Worm (Caenorhabditis elegans): Measurements from ENCODE around the gene lite-1.

lite-1 gene

DNA sequence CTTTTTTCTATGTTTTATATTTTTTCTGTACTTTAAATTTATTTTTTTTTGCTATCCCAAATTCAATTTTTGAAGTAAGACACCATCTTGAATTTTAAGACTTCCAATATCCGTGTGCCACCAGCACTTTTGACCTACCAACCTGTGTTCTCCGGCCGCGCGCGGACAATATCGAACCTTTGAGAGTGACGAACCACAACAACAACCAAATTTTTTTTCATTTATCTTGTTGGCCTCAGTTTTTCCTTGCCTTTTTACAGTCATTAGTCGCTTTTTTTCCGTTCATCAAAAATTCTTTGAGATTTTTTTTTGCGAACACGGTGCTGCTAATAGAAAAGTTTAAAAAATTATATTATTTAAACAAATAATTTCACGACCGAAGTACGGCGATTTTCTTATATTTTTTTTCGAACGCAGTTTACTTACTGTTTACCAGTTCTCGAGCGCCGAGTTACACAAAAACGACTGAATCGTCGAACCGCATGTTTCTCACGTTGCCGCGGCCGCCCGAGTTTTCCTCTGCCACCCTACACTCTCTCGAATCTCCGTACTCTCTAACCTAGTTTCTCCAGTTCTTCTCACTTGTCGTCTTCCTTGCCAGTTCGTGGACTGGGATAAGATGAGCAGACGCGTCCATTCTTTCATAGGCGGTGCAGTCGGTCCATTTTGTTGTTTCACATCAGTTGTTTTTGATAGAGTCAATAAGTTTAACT lies 9.5 kb upstream of the lite-1 start:
- TF ChIP-seq med-1 (GFP tag; optimal IDR thresholded peaks at IDR 0.05; ENCODE audit: insufficient read depth) = no peak
- no peak for TF ChIP-seq ztf-23 (GFP tag; IDR thresholded peaks at IDR 0.05)
- TF ChIP-seq flt-1 (GFP tag; IDR thresholded peaks at IDR 0.05) = no peak
- no peak for TF ChIP-seq tab-1 (GFP tag; IDR thresholded peaks at IDR 0.05)
- TF ChIP-seq ref-1 (GFP tag; conservative IDR thresholded peaks at IDR 0.05) = no peak
- no peak for TF ChIP-seq cog-1 (tag; optimal IDR thresholded peaks at IDR 0.05)
- no peak for TF ChIP-seq klf-2 (GFP tag; conservative IDR thresholded peaks at IDR 0.05)
- no peak for TF ChIP-seq T22C8.4 (GFP tag; IDR thresholded peaks at IDR 0.05)
- TF ChIP-seq ztf-29 (GFP tag; IDR thresholded peaks at IDR 0.05) = no peak

DNA sequence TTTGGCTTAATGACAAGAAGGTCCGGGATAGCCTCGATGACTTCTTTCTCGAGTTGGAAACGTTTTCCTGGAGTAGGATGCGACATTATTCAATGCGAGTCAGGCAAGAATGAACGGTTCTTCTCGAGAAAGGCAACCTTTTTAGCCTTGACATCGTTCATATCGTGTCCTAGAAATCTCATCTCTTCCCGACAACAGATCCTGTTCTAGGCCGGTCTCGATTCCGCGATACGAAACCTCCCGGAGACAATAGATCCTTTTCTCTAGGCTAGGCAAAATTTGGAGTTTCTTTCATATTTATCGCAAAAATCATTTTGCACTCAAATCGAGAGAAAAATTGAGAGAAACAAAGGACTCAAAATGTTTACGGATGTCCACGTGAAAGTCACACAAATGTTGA lies 8.4 kb upstream of the lite-1 start, which contains the start of gene rml-3:
TSS of gene rml-3 (minus strand) at position 93 of the 400 bp plus-strand sequence.
- TF ChIP-seq med-1 (GFP tag; optimal IDR thresholded peaks at IDR 0.05; ENCODE audit: insufficient read depth) = no peak
- no peak for TF ChIP-seq klf-2 (GFP tag; conservative IDR thresholded peaks at IDR 0.05)

DNA sequence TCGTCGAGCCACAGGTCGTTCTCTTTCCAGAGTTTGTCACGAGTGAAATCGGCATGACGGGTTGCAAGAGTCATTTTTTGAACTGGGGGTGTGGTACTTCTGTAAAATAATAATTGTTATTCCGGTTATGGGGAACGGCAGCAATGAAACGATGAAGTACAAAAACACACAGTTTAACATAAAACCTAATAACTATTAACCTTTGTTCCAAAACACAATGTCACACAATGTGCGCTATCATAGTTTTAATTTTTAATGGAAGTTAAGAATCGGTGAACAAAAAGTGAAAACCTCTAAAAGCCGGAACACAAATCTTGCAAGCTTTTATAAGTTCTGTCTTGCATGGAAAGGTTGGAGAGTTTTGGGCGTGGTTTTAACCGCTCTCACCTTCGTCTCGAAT lies 4.9 kb upstream of the lite-1 start, which contains the start of gene hsp-43:
TSS of gene hsp-43 (minus strand) at position 101 of the 400 bp plus-strand sequence.
- TF ChIP-seq med-1 (GFP tag; optimal IDR thresholded peaks at IDR 0.05; ENCODE audit: insufficient read depth) (no peak), klf-2 (GFP tag; conservative IDR thresholded peaks at IDR 0.05) (no peak), T22C8.4 (GFP tag; IDR thresholded peaks at IDR 0.05) (no peak), ref-1 (GFP tag; conservative IDR thresholded peaks at IDR 0.05) (no peak), flt-1 (GFP tag; IDR thresholded peaks at IDR 0.05) (no peak), ztf-29 (GFP tag; IDR thresholded peaks at IDR 0.05) (no peak), tab-1 (GFP tag; IDR thresholded peaks at IDR 0.05) (no peak), ztf-23 (GFP tag; IDR thresholded peaks at IDR 0.05) (no peak), cog-1 (tag; optimal IDR thresholded peaks at IDR 0.05) (no peak)

DNA sequence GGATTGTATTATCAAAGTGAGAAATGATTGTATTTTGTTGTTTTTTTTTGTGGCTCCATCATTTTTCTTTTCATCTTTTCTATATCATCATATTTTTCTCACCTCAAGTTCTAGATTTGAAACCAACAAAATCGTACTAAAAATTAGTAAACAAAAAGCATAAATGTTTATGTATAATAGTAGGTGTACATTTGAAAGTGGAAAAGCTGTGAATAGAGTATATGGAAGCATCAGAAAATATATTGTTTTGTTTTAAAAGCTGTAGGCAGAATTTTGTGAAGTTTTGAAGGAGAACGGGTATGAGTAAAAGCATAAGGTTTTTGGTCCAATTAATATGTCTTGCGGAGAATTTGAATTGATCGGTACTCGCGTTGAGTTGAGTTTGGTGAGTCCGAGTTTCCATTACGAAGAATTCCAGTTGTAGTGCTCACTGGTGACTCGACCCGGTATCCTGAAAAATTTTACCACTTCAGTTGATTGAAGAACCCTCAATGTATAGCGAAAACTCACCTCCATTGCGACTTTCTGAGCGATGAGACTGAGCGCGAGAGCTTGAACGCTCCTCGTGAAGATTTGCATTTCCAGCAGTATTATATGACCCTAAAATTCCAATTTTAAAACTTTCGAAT lies 2.5 kb upstream of the lite-1 start, which contains the start of gene C14F11.4:
TSS of gene C14F11.4 (minus strand) at position 51 of the 629 bp plus-strand sequence.
- TF ChIP-seq T22C8.4 (GFP tag; IDR thresholded peaks at IDR 0.05) (no peak), ztf-29 (GFP tag; IDR thresholded peaks at IDR 0.05) (no peak), flt-1 (GFP tag; IDR thresholded peaks at IDR 0.05) (no peak), cog-1 (tag; optimal IDR thresholded peaks at IDR 0.05) (no peak), med-1 (GFP tag; optimal IDR thresholded peaks at IDR 0.05; ENCODE audit: insufficient read depth) (no peak), klf-2 (GFP tag; conservative IDR thresholded peaks at IDR 0.05) (no peak), ztf-23 (GFP tag; IDR thresholded peaks at IDR 0.05) (no peak), tab-1 (GFP tag; IDR thresholded peaks at IDR 0.05) (no peak), ref-1 (GFP tag; conservative IDR thresholded peaks at IDR 0.05) (no peak)

DNA sequence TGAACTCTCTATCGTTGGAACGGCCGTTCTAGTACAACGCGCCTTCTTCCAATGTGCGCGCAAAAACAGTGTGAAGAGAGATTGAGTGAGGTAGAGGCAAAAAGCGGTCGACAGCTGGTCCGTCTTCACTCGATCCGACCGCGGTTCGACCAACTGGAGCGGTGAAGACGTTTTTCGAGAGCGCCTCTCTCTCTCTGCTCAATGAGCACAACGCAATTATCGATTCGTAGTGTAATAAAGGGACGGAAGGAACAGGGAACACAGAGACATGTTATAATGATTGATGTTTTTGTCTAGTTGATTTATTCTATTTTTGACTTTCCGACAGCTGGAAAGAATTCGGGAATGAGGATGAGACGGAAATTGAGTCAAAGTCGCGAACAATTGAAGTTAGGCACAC lies 5.7 kb downstream of the lite-1 start:
- TF ChIP-seq T22C8.4 (GFP tag; IDR thresholded peaks at IDR 0.05) = peak; percentile 53
- TF ChIP-seq cog-1 (tag; optimal IDR thresholded peaks at IDR 0.05) = no peak

DNA sequence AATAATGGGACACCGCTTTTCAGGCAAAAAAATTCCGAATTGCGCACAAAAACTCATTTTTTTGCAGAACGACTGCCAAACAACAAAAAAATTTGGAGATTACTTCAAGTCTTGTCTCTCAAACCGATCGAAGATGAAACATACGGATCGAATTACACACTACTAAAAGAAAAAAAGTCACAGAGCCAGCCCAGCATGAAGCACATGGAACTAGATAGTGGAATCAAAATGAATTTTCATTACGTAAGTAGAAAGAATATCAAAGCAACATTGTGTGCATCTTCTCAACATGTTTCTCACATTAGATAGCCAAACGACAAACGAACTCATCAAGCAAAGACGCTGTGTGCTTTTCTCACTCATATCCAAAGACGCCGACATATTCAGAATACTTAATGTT lies 9.5 kb downstream of the lite-1 start:
- TF ChIP-seq T22C8.4 (GFP tag; IDR thresholded peaks at IDR 0.05) (no peak), flt-1 (GFP tag; IDR thresholded peaks at IDR 0.05) (no peak), ztf-29 (GFP tag; IDR thresholded peaks at IDR 0.05) (no peak), cog-1 (tag; optimal IDR thresholded peaks at IDR 0.05) (no peak), tab-1 (GFP tag; IDR thresholded peaks at IDR 0.05) (no peak), klf-2 (GFP tag; conservative IDR thresholded peaks at IDR 0.05) (no peak), med-1 (GFP tag; optimal IDR thresholded peaks at IDR 0.05; ENCODE audit: insufficient read depth) (no peak), ref-1 (GFP tag; conservative IDR thresholded peaks at IDR 0.05) (no peak)

DNA sequence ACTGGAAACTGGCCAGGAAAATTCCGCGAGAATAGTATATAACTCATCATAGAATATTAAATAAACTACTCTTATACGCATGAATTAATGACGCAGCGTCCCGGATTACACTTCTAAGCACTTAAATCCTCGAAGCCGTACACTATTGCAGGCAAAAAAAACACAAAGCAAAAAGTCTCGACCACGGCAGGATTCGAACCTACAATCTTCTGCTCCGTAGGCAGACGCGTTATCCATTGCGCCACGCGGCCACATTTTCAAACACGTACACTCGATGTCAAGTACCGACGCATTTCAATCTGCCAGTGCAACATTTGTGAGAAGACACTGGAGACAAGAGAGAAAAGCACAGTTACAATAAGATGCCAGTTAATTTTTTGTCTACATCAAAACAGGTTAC lies 10.7 kb downstream of the lite-1 start:
- TF ChIP-seq ref-1 (GFP tag; conservative IDR thresholded peaks at IDR 0.05) (0 out of 2 replicates have a peak, but pooled peaks have one; percentile 54), T22C8.4 (GFP tag; IDR thresholded peaks at IDR 0.05) (peak; percentile 38; the same call in 1 of the 2 replicates), flt-1 (GFP tag; IDR thresholded peaks at IDR 0.05) (peak; percentile 89), klf-2 (GFP tag; conservative IDR thresholded peaks at IDR 0.05) (peak; percentile 60; the same call in 1 of the 2 replicates), tab-1 (GFP tag; IDR thresholded peaks at IDR 0.05) (peak; percentile 77), ztf-29 (GFP tag; IDR thresholded peaks at IDR 0.05) (peak; percentile 46), cog-1 (tag; optimal IDR thresholded peaks at IDR 0.05) (no peak), med-1 (GFP tag; optimal IDR thresholded peaks at IDR 0.05; ENCODE audit: insufficient read depth) (no peak), ztf-23 (GFP tag; IDR thresholded peaks at IDR 0.05) (peak; percentile 80)

DNA sequence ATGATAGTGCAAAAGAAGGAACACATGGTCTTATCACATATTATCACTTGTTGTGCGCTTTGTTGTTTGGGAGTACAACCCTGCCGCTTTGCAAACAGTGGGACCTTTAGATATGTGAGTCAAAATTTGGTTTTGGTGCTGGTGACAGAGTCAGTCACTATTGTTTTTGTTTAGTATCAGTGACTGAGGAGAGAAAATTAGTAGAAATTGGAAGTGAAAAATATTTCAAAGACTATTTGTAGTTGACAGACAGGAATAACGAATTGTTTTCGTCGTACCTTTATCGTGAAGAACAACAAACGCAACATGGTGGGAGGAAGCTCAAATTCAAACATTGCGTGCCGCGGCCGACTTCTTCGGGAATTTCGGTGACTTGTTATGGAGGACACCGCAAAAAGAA lies 14.0 kb downstream of the lite-1 start, which contains the start of gene lrch-1:
TSS of gene lrch-1 (minus strand) at position 101 of the 400 bp plus-strand sequence.
- TF ChIP-seq flt-1 (GFP tag; IDR thresholded peaks at IDR 0.05) (no peak), T22C8.4 (GFP tag; IDR thresholded peaks at IDR 0.05) (no peak), ref-1 (GFP tag; conservative IDR thresholded peaks at IDR 0.05) (no peak), cog-1 (tag; optimal IDR thresholded peaks at IDR 0.05) (no peak), klf-2 (GFP tag; conservative IDR thresholded peaks at IDR 0.05) (no peak), ztf-29 (GFP tag; IDR thresholded peaks at IDR 0.05) (no peak), ztf-23 (GFP tag; IDR thresholded peaks at IDR 0.05) (no peak), med-1 (GFP tag; optimal IDR thresholded peaks at IDR 0.05; ENCODE audit: insufficient read depth) (no peak), tab-1 (GFP tag; IDR thresholded peaks at IDR 0.05) (no peak)

DNA sequence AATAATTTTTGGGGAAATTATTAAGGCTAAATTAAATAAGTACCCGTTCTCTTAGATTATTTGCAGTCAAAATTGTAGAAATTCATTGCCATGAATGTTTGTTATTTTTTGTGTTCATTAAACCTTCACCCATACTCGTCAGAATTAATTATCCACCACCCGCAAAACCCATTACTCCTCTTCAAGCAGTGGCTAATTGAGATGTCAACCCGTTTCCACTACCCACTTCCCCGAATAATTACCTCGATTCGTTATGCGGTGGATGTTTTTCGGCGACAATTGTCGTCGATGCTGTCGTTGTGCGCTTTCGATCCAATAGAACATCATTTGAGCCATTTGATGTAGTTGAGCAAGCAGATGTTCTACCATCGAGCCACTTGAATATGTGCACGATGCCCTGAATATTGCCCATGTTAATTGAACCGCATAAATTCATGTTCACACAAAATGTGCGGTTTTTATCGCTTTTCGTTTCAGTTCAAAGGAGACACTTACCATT lies 19.2 kb downstream of the lite-1 start:
- TF ChIP-seq klf-2 (GFP tag; conservative IDR thresholded peaks at IDR 0.05) = no peak
- no peak for TF ChIP-seq cog-1 (tag; optimal IDR thresholded peaks at IDR 0.05)

DNA sequence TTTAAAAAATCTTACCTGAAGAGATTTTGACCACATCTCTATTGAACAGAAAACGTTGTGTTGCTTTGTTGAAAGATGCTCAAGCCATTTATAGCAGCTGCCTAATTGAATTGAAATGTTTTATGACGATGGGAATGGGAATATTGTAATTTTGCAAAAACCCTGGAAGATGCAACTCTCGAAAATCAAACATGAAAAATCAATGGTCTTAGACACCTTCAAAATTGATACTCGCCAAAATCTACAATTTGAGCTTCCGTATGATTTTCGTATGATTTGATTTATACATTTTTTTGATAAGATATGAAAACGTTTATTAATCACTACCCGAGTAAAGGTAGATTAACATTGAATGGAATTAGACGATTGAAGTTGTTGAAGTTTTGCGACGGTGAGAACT lies 22.1 kb downstream of the lite-1 start, which contains the start of gene C14F11.7:
TSS of gene C14F11.7 (minus strand) at position 101 of the 400 bp plus-strand sequence.
- TF ChIP-seq med-1 (GFP tag; optimal IDR thresholded peaks at IDR 0.05; ENCODE audit: insufficient read depth) (no peak), cog-1 (tag; optimal IDR thresholded peaks at IDR 0.05) (no peak), klf-2 (GFP tag; conservative IDR thresholded peaks at IDR 0.05) (no peak), T22C8.4 (GFP tag; IDR thresholded peaks at IDR 0.05) (no peak), tab-1 (GFP tag; IDR thresholded peaks at IDR 0.05) (no peak)
